Fruit fly (Drosophila melanogaster) whole organism, prepupa: ENCODE data around the gene CG17359.

ENCODE experiments used
- Blimp-1 ChIP-seq: fragments of 200-800 bp; sonication (Bioruptor generic); optimal IDR thresholded peaks from 3 replicates; lab custom pipeline; 2017; ENCODE audit warnings: missing biosample characterization, missing genetic modification characterization, mild to moderate bottlenecking, moderate library complexity, missing genetic modification reagents
- CG10631 ChIP-seq: fragments of 200-800 bp; sonication (Bioruptor generic); optimal IDR thresholded peaks from 2 replicates; lab custom pipeline; 2016; ENCODE audit warnings: missing biosample characterization, missing genetic modification characterization
- CG11294 ChIP-seq: fragments of 200-800 bp; sonication (Bioruptor generic); IDR thresholded peaks from 2 replicates; pipeline ENCODE4 v1.3.6; 2022; ENCODE audit warnings: missing biosample characterization, missing genetic modification characterization
- CG11762 ChIP-seq: fragments of 200-800 bp; sonication (Bioruptor generic); optimal IDR thresholded peaks from 3 replicates; lab custom pipeline; 2016; ENCODE audit warnings: missing biosample characterization, missing genetic modification characterization; ENCODE audit not compliant: insufficient read depth
- CG1621 ChIP-seq: fragments of 200-800 bp; sonication (Bioruptor generic); optimal IDR thresholded peaks from 3 replicates; lab custom pipeline; 2018; ENCODE audit warnings: missing biosample characterization, mild to moderate bottlenecking, missing genetic modification characterization
- CG16779 ChIP-seq: fragments of 200-800 bp; sonication (Bioruptor generic); optimal IDR thresholded peaks from 3 replicates; lab custom pipeline; 2017; ENCODE audit warnings: missing biosample characterization, mild to moderate bottlenecking, missing genetic modification characterization
- CG3032 ChIP-seq: fragments of 200-800 bp; optimal IDR thresholded peaks from 2 replicates; lab custom pipeline; 2019; ENCODE audit warnings: missing biosample characterization, mild to moderate bottlenecking, missing genetic modification characterization, moderate library complexity
- CG31627 ChIP-seq: fragments of 200-800 bp; sonication (Bioruptor generic); optimal IDR thresholded peaks from 3 replicates; lab custom pipeline; 2016; ENCODE audit warnings: missing biosample characterization, missing genetic modification characterization
- CG32006 ChIP-seq: fragments of 200-800 bp; sonication (Bioruptor generic); optimal IDR thresholded peaks from 3 replicates; lab custom pipeline; 2017; ENCODE audit warnings: missing biosample characterization, mild to moderate bottlenecking, missing genetic modification characterization
- CG34406 ChIP-seq: fragments of 200-800 bp; sonication (Bioruptor generic); optimal IDR thresholded peaks from 3 replicates; lab custom pipeline; 2016; ENCODE audit warnings: missing biosample characterization, missing genetic modification characterization
- CG3919 ChIP-seq: fragments of 200-800 bp; sonication (Bioruptor generic); optimal IDR thresholded peaks from 3 replicates; lab custom pipeline; 2016; ENCODE audit warnings: missing biosample characterization, missing genetic modification characterization
- CG6163 ChIP-seq: fragments of 200-800 bp; sonication (Bioruptor generic); IDR thresholded peaks from 3 replicates; pipeline ENCODE4 v1.3.6; 2022; ENCODE audit warnings: missing biosample characterization, missing genetic modification characterization
- CG6276 ChIP-seq: fragments of 200-800 bp; sonication (Bioruptor generic); optimal IDR thresholded peaks from 2 replicates; lab custom pipeline; 2017; ENCODE audit warnings: missing biosample characterization, mild to moderate bottlenecking, missing genetic modification characterization
- CG6808 ChIP-seq: fragments of 200-800 bp; sonication (Bioruptor generic); optimal IDR thresholded peaks from 3 replicates; lab custom pipeline; 2017; ENCODE audit warnings: missing biosample characterization, missing genetic modification characterization, mild to moderate bottlenecking, moderate library complexity, missing genetic modification reagents
- CG6854 ChIP-seq: fragments of 200-800 bp; sonication (Bioruptor generic); optimal IDR thresholded peaks from 2 replicates; lab custom pipeline; 2017; ENCODE audit warnings: missing biosample characterization, mild to moderate bottlenecking, missing genetic modification characterization
- CG8632 ChIP-seq: fragments of 200-800 bp; sonication (Bioruptor generic); optimal IDR thresholded peaks from 3 replicates; lab custom pipeline; 2016; ENCODE audit warnings: missing biosample characterization, missing genetic modification characterization
- CG9139 ChIP-seq: fragments of 200-800 bp; sonication (Bioruptor generic); optimal IDR thresholded peaks from 3 replicates; lab custom pipeline; 2017; ENCODE audit warnings: missing biosample characterization, mild to moderate bottlenecking, missing genetic modification characterization
- Eip75B ChIP-seq: fragments of 200-800 bp; sonication (Bioruptor generic); optimal IDR thresholded peaks from 3 replicates; lab custom pipeline; 2016; ENCODE audit warnings: missing biosample characterization, missing genetic modification characterization
- Eip78C ChIP-seq: fragments of 200-800 bp; sonication (Bioruptor generic); peaks from one replicate; lab custom pipeline; 2016; ENCODE audit warnings: missing biosample characterization, missing genetic modification characterization
- Eip93F ChIP-seq: fragments of 200-800 bp; sonication (Bioruptor generic); optimal IDR thresholded peaks from 2 replicates; lab custom pipeline; 2016; ENCODE audit warnings: missing biosample characterization, mild to moderate bottlenecking, missing genetic modification characterization
- Ets96B ChIP-seq: fragments of 200-800 bp; optimal IDR thresholded peaks from 2 replicates; lab custom pipeline; 2019; ENCODE audit warnings: missing biosample characterization, mild to moderate bottlenecking, missing genetic modification characterization, moderate library complexity
- Gug ChIP-seq: fragments of 200-800 bp; sonication (Bioruptor generic); IDR thresholded peaks from 2 replicates; pipeline ENCODE4 v1.3.6; 2022; ENCODE audit warnings: missing biosample characterization, missing genetic modification characterization
- Hr38 ChIP-seq: sonication (Bioruptor generic); optimal IDR thresholded peaks from 2 replicates; lab custom pipeline; 2016; ENCODE audit warnings: missing biosample characterization, missing genetic modification characterization
- Hr39 ChIP-seq: fragments of 200-800 bp; sonication (Bioruptor generic); optimal IDR thresholded peaks from 2 replicates; lab custom pipeline; 2016; ENCODE audit warnings: missing biosample characterization, missing genetic modification characterization
- Hr4 ChIP-seq: fragments of 200-800 bp; sonication (Bioruptor generic); optimal IDR thresholded peaks from 3 replicates; lab custom pipeline; 2016; ENCODE audit warnings: missing biosample characterization, missing genetic modification characterization
- OdsH ChIP-seq: fragments of 200-800 bp; sonication (Bioruptor generic); optimal IDR thresholded peaks from 3 replicates; lab custom pipeline; 2016; ENCODE audit warnings: missing biosample characterization, missing genetic modification characterization
- Sox102F ChIP-seq: fragments of 200-800 bp; sonication (Bioruptor generic); optimal IDR thresholded peaks from 2 replicates; lab custom pipeline; 2016; ENCODE audit warnings: missing biosample characterization, mild to moderate bottlenecking, missing genetic modification characterization
- Sox14 ChIP-seq: fragments of 200-800 bp; sonication (Bioruptor generic); optimal IDR thresholded peaks from 3 replicates; lab custom pipeline; 2016; ENCODE audit warnings: missing biosample characterization, missing genetic modification characterization
- Sox15 ChIP-seq: fragments of 200-800 bp; sonication (Bioruptor generic); optimal IDR thresholded peaks from 3 replicates; lab custom pipeline; 2016; ENCODE audit warnings: missing biosample characterization, missing genetic modification characterization
- achi ChIP-seq: fragments of 200-800 bp; sonication (Bioruptor generic); optimal IDR thresholded peaks from 3 replicates; lab custom pipeline; 2016; ENCODE audit warnings: missing biosample characterization, missing genetic modification characterization
- acj6 ChIP-seq: fragments of 200-800 bp; sonication (Bioruptor generic); optimal IDR thresholded peaks from 3 replicates; lab custom pipeline; 2016; ENCODE audit warnings: missing biosample characterization, missing genetic modification characterization
- cyc ChIP-seq: fragments of 200-800 bp; sonication (Bioruptor generic); optimal IDR thresholded peaks from 3 replicates; lab custom pipeline; 2016; ENCODE audit warnings: missing biosample characterization, missing genetic modification characterization
- dsx ChIP-seq: fragments of 200-800 bp; optimal IDR thresholded peaks from 3 replicates; lab custom pipeline; 2019; ENCODE audit warnings: missing biosample characterization, mild to moderate bottlenecking, missing genetic modification characterization, moderate library complexity; ENCODE audit not compliant: poor library complexity, severe bottlenecking
- eg ChIP-seq: fragments of 200-800 bp; sonication (Bioruptor generic); IDR thresholded peaks from 3 replicates; pipeline ENCODE4 v1.3.6; 2022; ENCODE audit warnings: missing biosample characterization, missing genetic modification characterization
- esn ChIP-seq: fragments of 200-800 bp; sonication (Bioruptor generic); optimal IDR thresholded peaks from 2 replicates; lab custom pipeline; 2016; ENCODE audit warnings: missing biosample characterization, mild to moderate bottlenecking, missing genetic modification characterization, moderate library complexity
- fd59A ChIP-seq: fragments of 200-800 bp; sonication (Bioruptor generic); optimal IDR thresholded peaks from 2 replicates; lab custom pipeline; 2017; ENCODE audit warnings: missing biosample characterization, mild to moderate bottlenecking, missing genetic modification characterization, missing genetic modification reagents
- fkh ChIP-seq: fragments of 200-800 bp; sonication (Bioruptor generic); optimal IDR thresholded peaks from 3 replicates; lab custom pipeline; 2017; ENCODE audit warnings: missing biosample characterization, mild to moderate bottlenecking, missing genetic modification characterization, moderate library complexity
- lz ChIP-seq: fragments of 200-800 bp; sonication (Bioruptor generic); optimal IDR thresholded peaks from 3 replicates; lab custom pipeline; 2016; ENCODE audit warnings: missing biosample characterization, missing genetic modification characterization
- pdm3 ChIP-seq: fragments of 200-800 bp; sonication (Bioruptor generic); optimal IDR thresholded peaks from 3 replicates; lab custom pipeline; 2016; ENCODE audit warnings: missing biosample characterization, missing genetic modification characterization
- spab ChIP-seq: fragments of 200-800 bp; sonication (Bioruptor generic); optimal IDR thresholded peaks from 2 replicates; lab custom pipeline; 2017; ENCODE audit warnings: missing biosample characterization, mild to moderate bottlenecking, missing genetic modification characterization, missing genetic modification reagents
- ss ChIP-seq, 2 experiments: fragments of 200-800 bp; sonication (Bioruptor generic); optimal IDR thresholded peaks; 2 replicates in 1 of 2; 3 replicates in 1 of 2; lab custom pipeline; 2017 to 2018; ENCODE audit warnings: mild to moderate bottlenecking in 2 of 2, missing biosample characterization in 2 of 2, missing genetic modification characterization in 2 of 2, moderate library complexity in 1 of 2
- svp ChIP-seq: fragments of 200-800 bp; sonication (Bioruptor generic); peaks from one replicate; lab custom pipeline; 2016; ENCODE audit warnings: missing biosample characterization, missing genetic modification characterization
- topi ChIP-seq: fragments of 200-800 bp; sonication (Bioruptor generic); optimal IDR thresholded peaks from 3 replicates; lab custom pipeline; 2016; ENCODE audit warnings: missing biosample characterization, missing genetic modification characterization
- vri ChIP-seq: fragments of 200-800 bp; sonication (Bioruptor generic); optimal IDR thresholded peaks from 3 replicates; lab custom pipeline; 2016; ENCODE audit warnings: missing biosample characterization, mild to moderate bottlenecking, missing genetic modification characterization

The CG17359 gene

DNA sequence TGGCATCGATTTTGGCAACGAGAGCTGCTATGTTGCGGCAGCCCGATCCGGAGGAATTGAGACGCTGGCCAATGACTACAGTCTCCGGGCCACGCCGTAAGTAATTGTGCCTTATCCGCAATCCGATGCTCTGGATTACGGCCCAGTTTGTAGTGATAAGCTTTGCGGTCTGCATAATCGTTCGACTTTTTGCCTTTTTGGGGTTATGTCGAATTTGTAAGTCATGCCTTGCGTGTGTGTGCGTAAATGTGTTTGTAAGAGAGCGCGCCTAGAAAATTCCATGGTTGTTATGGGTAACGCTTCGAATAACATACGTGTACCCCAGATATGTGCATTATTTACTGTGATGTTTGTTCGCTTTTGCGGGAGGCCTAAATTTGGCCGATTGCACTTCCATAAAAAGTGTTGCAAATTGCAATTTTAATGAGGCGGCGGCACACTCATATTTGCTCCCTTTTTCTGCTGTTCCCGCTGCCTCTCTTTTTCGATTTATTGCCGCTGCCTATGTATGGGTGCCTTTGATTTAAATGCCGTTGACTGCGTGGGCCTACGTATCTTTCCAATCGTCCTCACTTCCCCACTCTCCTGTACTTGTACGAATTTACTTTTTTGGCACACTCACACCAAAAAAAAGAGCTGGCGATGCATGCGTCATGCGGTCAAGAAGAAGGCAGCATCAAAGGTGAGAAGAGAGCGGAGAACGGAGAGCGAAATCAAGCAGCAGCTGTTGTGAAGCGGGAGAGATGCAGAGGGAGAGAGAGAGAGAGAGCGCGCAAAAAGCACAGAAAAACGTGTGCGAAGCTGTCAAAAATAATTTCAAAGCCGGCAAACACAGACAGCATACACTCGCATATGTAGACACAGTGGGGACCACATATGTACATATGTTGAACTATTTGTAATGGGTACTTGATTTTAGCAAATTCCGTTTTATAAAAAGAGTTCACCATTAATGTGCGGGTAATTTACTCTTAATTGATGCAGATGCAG lies 38.9 kb upstream of the CG17359 start (continued):
- no peak for TF ChIP-seq CG3032
- TF ChIP-seq Gug, result no peak
- TF ChIP-seq CG8632 (GFP tag; lab: Kevin White, UChicago), result no peak
- TF ChIP-seq CG11294 (GFP tag; lab: Robert Waterston, UW), result peak; percentile 18; the same call in 1 of the 2 replicates
- no peak for TF ChIP-seq Sox14
- peak; percentile 6 for TF ChIP-seq CG6808 (GFP tag; lab: Kevin White, UChicago)
- TF ChIP-seq CG34406 (GFP tag; lab: Kevin White, UChicago), result no peak
- no peak for TF ChIP-seq dsx (GFP tag; lab: Kevin White, UChicago)
- no peak for TF ChIP-seq CG10631
- no peak for TF ChIP-seq CG3919 (GFP tag; lab: Kevin White, UChicago)
- TF ChIP-seq CG1621 (tag; lab: Kevin White, UChicago), result no peak
- TF ChIP-seq CG9139 (GFP tag; lab: Kevin White, UChicago), result no peak

- peak; percentile 2 for TF ChIP-seq CG3032
- TF ChIP-seq CG9139 (GFP tag; lab: Kevin White, UChicago), result peak; percentile 31
- TF ChIP-seq ss (GFP tag; optimal IDR thresholded peaks at IDR 0.05; lab: Kevin White, UChicago), result peak; percentile 33 to 69
- peak; percentile 26 for TF ChIP-seq achi
- TF ChIP-seq CG16779 (tag; lab: Kevin White, UChicago), result peak; percentile 49
- TF ChIP-seq esn, result peak; percentile 40
- peak; percentile 53 for TF ChIP-seq svp (GFP tag; lab: Kevin White, UChicago)
- peak; percentile 64 for TF ChIP-seq vri
- peak; percentile 27 for TF ChIP-seq lz (GFP tag; lab: Kevin White, UChicago)
- peak; percentile 6 for TF ChIP-seq Eip75B (GFP tag; lab: Kevin White, UChicago)
- no peak for TF ChIP-seq fd59A (GFP tag; lab: Kevin White, UChicago)
- peak; percentile 19 for TF ChIP-seq CG31627 (GFP tag; lab: Kevin White, UChicago)
- peak; percentile 27 for TF ChIP-seq Sox102F (GFP tag; lab: Kevin White, UChicago)
- no peak for TF ChIP-seq CG10631
- peak; percentile 16 for TF ChIP-seq Hr4 (GFP tag; lab: Kevin White, UChicago)
- no peak for TF ChIP-seq acj6 (GFP tag; lab: Kevin White, UChicago)
- TF ChIP-seq topi (GFP tag; lab: Kevin White, UChicago), result peak; percentile 25
- peak; percentile 56 for TF ChIP-seq CG6854 (GFP tag; lab: Kevin White, UChicago)
- TF ChIP-seq Eip93F (GFP tag; lab: Kevin White, UChicago), result no peak
- TF ChIP-seq eg, result peak; percentile 23; the same call in 1 of the 3 replicates
- TF ChIP-seq CG11762 (GFP tag; lab: Kevin White, UChicago), result no peak
- TF ChIP-seq Eip78C (GFP tag; lab: Kevin White, UChicago), result peak; percentile 71
- peak; percentile 17 for TF ChIP-seq Sox14
- no peak for TF ChIP-seq cyc
- TF ChIP-seq Ets96B (tag; lab: Kevin White, UChicago), result peak; percentile 9
- TF ChIP-seq CG1621 (tag; lab: Kevin White, UChicago), result peak; percentile 39
These were observed 37.8 kb upstream of the CG17359 start, which contains the start of gene Hsp110 for dm6 chr3L:14036867-14037313. Gene Hsp110, plus strand, starts transcription at chr3L:14037019.

dm6 chr3L:14034476-14034875 lies 35.4 kb upstream of the CG17359 start, which contains the start of gene CG6661:
Gene CG6661, plus strand, starts transcription at chr3L:14034776.
- TF ChIP-seq Hr38 (no peak), CG8632 (GFP tag; lab: Kevin White, UChicago) (no peak), Blimp-1 (GFP tag; lab: Kevin White, UChicago) (no peak), fkh (GFP tag; lab: Kevin White, UChicago) (no peak), Sox14 (no peak), Sox15 (no peak), CG9139 (GFP tag; lab: Kevin White, UChicago) (no peak), OdsH (no peak), pdm3 (GFP tag; lab: Kevin White, UChicago) (no peak), cyc (no peak), svp (GFP tag; lab: Kevin White, UChicago) (no peak), spab (GFP tag; lab: Kevin White, UChicago) (no peak), CG6808 (GFP tag; lab: Kevin White, UChicago) (no peak), CG6163 (GFP tag; lab: Robert Waterston, UW) (no peak), CG32006 (GFP tag; lab: Kevin White, UChicago) (no peak), Hr39 (GFP tag; lab: Kevin White, UChicago) (no peak), CG6276 (GFP tag; lab: Kevin White, UChicago) (no peak)
